Fruit fly (Drosophila melanogaster): ENCODE data around the gene CG31388.

The CG31388 gene

dm6 chr3R:11237598-11237997 lies at the start of gene CG31388:
Gene CG31388, plus strand, starts transcription at chr3R:11237815.
- TF ChIP-seq Ets98B (GFP tag; IDR thresholded peaks at IDR 0.05) (no peak), D1 (tag; optimal IDR thresholded peaks at IDR 0.05) (no peak), rn (GFP tag; IDR thresholded peaks at IDR 0.05) (no peak), CG8301 (tag; optimal IDR thresholded peaks at IDR 0.05) (no peak), CG14655 (GFP tag; optimal IDR thresholded peaks at IDR 0.05) (no peak), CG17806 (tag; optimal IDR thresholded peaks at IDR 0.05) (no peak), CG12605 (GFP tag; IDR thresholded peaks at IDR 0.05) (no peak), CG34367 (tag; optimal IDR thresholded peaks at IDR 0.05) (no peak), CG8159 (tag; optimal IDR thresholded peaks at IDR 0.05) (no peak)

dm6 chr3R:11195792-11196191 lies 41.8 kb upstream of the CG31388 start, which contains the start of gene CG18577:
Gene CG18577, plus strand, starts transcription at chr3R:11196092.
- TF ChIP-seq CG17806 (tag; optimal IDR thresholded peaks at IDR 0.05) (no peak), CG14655 (GFP tag; optimal IDR thresholded peaks at IDR 0.05) (no peak), fd96Ca (GFP tag; IDR thresholded peaks at IDR 0.05) (no peak), Pif1A (GFP tag; optimal IDR thresholded peaks at IDR 0.05) (no peak), CG15710 (tag; optimal IDR thresholded peaks at IDR 0.05) (no peak)

dm6 chr3R:11196648-11197388 lies 40.8 kb upstream of the CG31388 start:
- TF ChIP-seq gl (tag; optimal IDR thresholded peaks at IDR 0.05) (peak; percentile 89), CG8159 (tag; optimal IDR thresholded peaks at IDR 0.05) (peak; percentile 99), CG17806 (tag; optimal IDR thresholded peaks at IDR 0.05) (peak; percentile 98), CG9948 (tag; optimal IDR thresholded peaks at IDR 0.05) (peak; percentile 100), fd96Ca (GFP tag; IDR thresholded peaks at IDR 0.05) (no peak), CG15710 (tag; optimal IDR thresholded peaks at IDR 0.05) (peak; percentile 99), rn (GFP tag; IDR thresholded peaks at IDR 0.05) (peak; percentile 97), CG12605 (GFP tag; IDR thresholded peaks at IDR 0.05) (peak; percentile 94), CG10348 (GFP tag; IDR thresholded peaks at IDR 0.05) (peak; percentile 97), Snoo (tag; optimal IDR thresholded peaks at IDR 0.05) (peak; percentile 99), CG34367 (tag; optimal IDR thresholded peaks at IDR 0.05) (peak; percentile 96), Pif1B (GFP tag; optimal IDR thresholded peaks at IDR 0.05) (peak; percentile 93), CG4496 (GFP tag; IDR thresholded peaks at IDR 0.05) (peak; percentile 97), CG13204 (GFP tag; optimal IDR thresholded peaks at IDR 0.05) (peak; percentile 86), D1 (tag; optimal IDR thresholded peaks at IDR 0.05) (peak; percentile 99), CG32121 (GFP tag; IDR thresholded peaks at IDR 0.05) (peak; percentile 99), Pif1A (GFP tag; optimal IDR thresholded peaks at IDR 0.05) (peak; percentile 44), EcR (GFP tag; optimal IDR thresholded peaks at IDR 0.05) (peak; percentile 97), Ets98B (GFP tag; IDR thresholded peaks at IDR 0.05) (peak; percentile 95), CG14655 (GFP tag; optimal IDR thresholded peaks at IDR 0.05) (peak; percentile 100), CG8301 (tag; optimal IDR thresholded peaks at IDR 0.05) (peak; percentile 99)

- TF ChIP-seq CG17806 (tag; optimal IDR thresholded peaks at IDR 0.05) (no peak), Ets98B (GFP tag; IDR thresholded peaks at IDR 0.05) (no peak), fd96Ca (GFP tag; IDR thresholded peaks at IDR 0.05) (peak; percentile 93)
These were observed 40.3 kb upstream of the CG31388 start, which contains the start of gene cu for dm6 chr3R:11197389-11197716. Gene cu, plus strand, starts transcription at chr3R:11197592.

dm6 chr3R:11198062-11198472 lies 39.5 kb upstream of the CG31388 start:
- 0 out of 2 replicates have a peak, but pooled peaks have one; percentile 14 for TF ChIP-seq CG32121 (GFP tag; IDR thresholded peaks at IDR 0.05)
- TF ChIP-seq fd96Ca (GFP tag; IDR thresholded peaks at IDR 0.05), result peak; percentile 47; the same call in 1 of the 3 replicates
- TF ChIP-seq CG12605 (GFP tag; IDR thresholded peaks at IDR 0.05), result 0 out of 2 replicates have a peak, but pooled peaks have one; percentile 35
- TF ChIP-seq CG4496 (GFP tag; IDR thresholded peaks at IDR 0.05), result 0 out of 3 replicates have a peak, but pooled peaks have one; percentile 11
- TF ChIP-seq Snoo (tag; optimal IDR thresholded peaks at IDR 0.05), result no peak
- no peak for TF ChIP-seq Ets98B (GFP tag; IDR thresholded peaks at IDR 0.05)

dm6 chr3R:11199227-11199835 lies 38.3 kb upstream of the CG31388 start:
- TF ChIP-seq Ets98B (GFP tag; IDR thresholded peaks at IDR 0.05), result no peak
- TF ChIP-seq Snoo (tag; optimal IDR thresholded peaks at IDR 0.05), result peak; percentile 29
- no peak for TF ChIP-seq Pif1A (GFP tag; optimal IDR thresholded peaks at IDR 0.05)
- TF ChIP-seq CG17806 (tag; optimal IDR thresholded peaks at IDR 0.05), result no peak
- TF ChIP-seq EcR (GFP tag; optimal IDR thresholded peaks at IDR 0.05), result no peak
- no peak for TF ChIP-seq CG13204 (GFP tag; optimal IDR thresholded peaks at IDR 0.05)
- no peak for TF ChIP-seq CG9948 (tag; optimal IDR thresholded peaks at IDR 0.05)
- no peak for TF ChIP-seq rn (GFP tag; IDR thresholded peaks at IDR 0.05)
